Fruit fly (Drosophila melanogaster) whole organism, wandering third instar larva: ENCODE measurements around the gene CG12241.

Experiments
- Abd-B ChIP-seq: fragments of >200 bp; optimal IDR thresholded peaks from 2 replicates; lab custom pipeline; 2017; ENCODE audit warnings: missing biosample characterization, missing genetic modification characterization
- CG32264 ChIP-seq: fragments of 200-800 bp; sonication (Bioruptor generic); optimal IDR thresholded peaks from 2 replicates; lab custom pipeline; 2016; ENCODE audit warnings: missing biosample characterization, missing genetic modification characterization
- rgr ChIP-seq: fragments of 200-800 bp; sonication (Bioruptor generic); optimal IDR thresholded peaks from 3 replicates; lab custom pipeline; 2016; ENCODE audit warnings: missing biosample characterization, mild to moderate bottlenecking, missing genetic modification characterization

DNA sequence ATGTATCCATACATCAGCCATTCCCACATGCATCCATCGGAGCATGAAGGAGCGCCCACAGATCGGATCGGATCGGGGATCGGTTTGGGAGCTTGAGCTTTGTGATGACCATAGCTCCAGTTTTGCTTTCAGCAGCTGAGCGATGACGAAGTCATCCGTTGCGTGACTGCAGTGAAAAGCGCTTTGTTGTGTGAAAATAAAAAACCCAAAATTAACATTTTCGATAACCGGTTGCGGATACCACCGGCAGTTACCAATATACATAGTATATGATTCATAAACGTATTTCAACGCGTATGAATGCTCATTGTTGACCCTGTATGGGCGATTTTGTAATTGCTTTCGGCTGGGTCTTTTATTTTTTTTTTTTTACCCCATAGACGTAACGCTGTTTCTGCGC, 13.8 kb upstream of the CG12241 start:
- TF ChIP-seq rgr (GFP tag; lab: Kevin White, UChicago), result no peak
- TF ChIP-seq Abd-B (GFP tag; lab: Kevin White, UChicago), result no peak
- TF ChIP-seq CG32264 (GFP tag; lab: Kevin White, UChicago), result no peak
